Worm (Caenorhabditis elegans): ENCODE results near the gene C43F9.7.

ce11 chrIV:10589072-10589471 lies 4.4 kb downstream of the C43F9.7 start, which contains the start of gene C43F9.4:
- TF ChIP-seq jun-1 (tag; optimal IDR thresholded peaks at IDR 0.05) (no peak), aly-2 (tag; optimal IDR thresholded peaks at IDR 0.05) (no peak), ztf-4 (tag; optimal IDR thresholded peaks at IDR 0.05) (no peak), pha-4 (tag; optimal IDR thresholded peaks at IDR 0.05) (no peak), nhr-23 (tag; optimal IDR thresholded peaks at IDR 0.05) (no peak), ama-1 (optimal IDR thresholded peaks at IDR 0.05) (no peak)

All from whole organism, L3 larva.